Fruit fly (Drosophila melanogaster) whole organism, embryonic: Measurements from ENCODE around the gene Cul5.
A peak's percentile ranks its signal among the peaks of the same experiment; 100 is the strongest.

Experiments
- ATbp ChIP-seq: fragments of 200-800 bp; sonication (Bioruptor generic); optimal IDR thresholded peaks from 2 replicates; lab custom pipeline; 2017; ENCODE audit warnings: missing biosample characterization, mild to moderate bottlenecking, missing genetic modification characterization, missing genetic modification reagents
- Atf6 ChIP-seq: fragments of 200-800 bp; sonication (Bioruptor generic); IDR thresholded peaks from 2 replicates; pipeline ENCODE4 v1.3.6; 2022; ENCODE audit warnings: missing biosample characterization, missing genetic modification characterization
- CG10147 ChIP-seq: fragments of 200-800 bp; sonication (Bioruptor generic); optimal IDR thresholded peaks from 2 replicates; lab custom pipeline; 2019; ENCODE audit warnings: missing biosample characterization, mild to moderate bottlenecking, missing genetic modification characterization, moderate library complexity
- CG10366 ChIP-seq: fragments of 200-800 bp; sonication (Bioruptor generic); IDR thresholded peaks from 2 replicates; pipeline ENCODE4 v1.3.6; 2022; ENCODE audit warnings: missing biosample characterization, missing genetic modification characterization
- CG10959 ChIP-seq: fragments of 200-800 bp; sonication (Bioruptor generic); IDR thresholded peaks from 2 replicates; pipeline ENCODE4 v1.3.6; 2022; ENCODE audit warnings: missing biosample characterization, missing genetic modification characterization
- CG11695 ChIP-seq: fragments of 200-800 bp; sonication (Bioruptor generic); IDR thresholded peaks from 3 replicates; pipeline ENCODE4 v1.3.6; 2022; ENCODE audit warnings: missing biosample characterization, missing genetic modification characterization
- CG11696 ChIP-seq: fragments of 200-800 bp; sonication (Bioruptor generic); IDR thresholded peaks from 2 replicates; pipeline ENCODE4 v1.3.6; 2022; ENCODE audit warnings: missing biosample characterization, missing genetic modification characterization
- CG13296 ChIP-seq: fragments of 200-800 bp; sonication (Bioruptor generic); optimal IDR thresholded peaks from 3 replicates; lab custom pipeline; 2018; ENCODE audit warnings: missing biosample characterization, mild to moderate bottlenecking, missing genetic modification characterization
- CG1603 ChIP-seq: fragments of 200-800 bp; sonication (Bioruptor generic); optimal IDR thresholded peaks from 2 replicates; lab custom pipeline; 2019; ENCODE audit warnings: missing biosample characterization, mild to moderate bottlenecking, missing genetic modification characterization, moderate library complexity
- CG17612 ChIP-seq: fragments of 200-800 bp; sonication (Bioruptor generic); IDR thresholded peaks from 2 replicates; pipeline ENCODE4 v1.3.6; 2022; ENCODE audit warnings: missing biosample characterization, missing genetic modification characterization
- CG2129 ChIP-seq: fragments of 200-800 bp; sonication (Bioruptor generic); IDR thresholded peaks from 2 replicates; pipeline ENCODE4 v1.3.6; 2022; ENCODE audit warnings: missing biosample characterization, missing genetic modification characterization; ENCODE audit not compliant: partially characterized antibody
- CG31365 ChIP-seq: fragments of 200-800 bp; sonication (Bioruptor generic); optimal IDR thresholded peaks from 2 replicates; lab custom pipeline; 2018; ENCODE audit warnings: missing biosample characterization, mild to moderate bottlenecking, missing genetic modification characterization
- CG32767 ChIP-seq: fragments of 200-800 bp; sonication (Bioruptor generic); IDR thresholded peaks from 2 replicates; pipeline ENCODE4 v1.3.6; 2022; ENCODE audit warnings: missing biosample characterization, missing genetic modification characterization
- CG4820 ChIP-seq: fragments of 200-800 bp; sonication (Bioruptor generic); optimal IDR thresholded peaks from 3 replicates; lab custom pipeline; 2016; ENCODE audit warnings: missing biosample characterization, missing genetic modification characterization
- CG4854 ChIP-seq: fragments of 200-800 bp; sonication (Bioruptor generic); optimal IDR thresholded peaks from 2 replicates; lab custom pipeline; 2016; ENCODE audit warnings: missing biosample characterization, missing genetic modification characterization, inconsistent platforms
- CG5180 ChIP-seq: fragments of 200-800 bp; sonication (Bioruptor generic); optimal IDR thresholded peaks from 3 replicates; lab custom pipeline; 2017; ENCODE audit warnings: missing biosample characterization, missing genetic modification characterization, mild to moderate bottlenecking, moderate library complexity, missing genetic modification reagents
- CG5245 ChIP-seq: fragments of 200-800 bp; sonication (Bioruptor generic); optimal IDR thresholded peaks from 3 replicates; lab custom pipeline; 2016; ENCODE audit warnings: missing biosample characterization, missing genetic modification characterization
- CG7963 ChIP-seq: fragments of 200-800 bp; sonication (Bioruptor generic); IDR thresholded peaks from 3 replicates; pipeline ENCODE4 v1.3.6; 2022; ENCODE audit warnings: missing biosample characterization, missing genetic modification characterization; ENCODE audit not compliant: partially characterized antibody
- Chrac-16 ChIP-seq: fragments of 200-800 bp; sonication (Bioruptor generic); optimal IDR thresholded peaks from 3 replicates; lab custom pipeline; 2016; ENCODE audit warnings: missing biosample characterization, missing genetic modification characterization
- ERR ChIP-seq: fragments of 200-800 bp; sonication (Bioruptor generic); optimal IDR thresholded peaks from 2 replicates; lab custom pipeline; 2016; ENCODE audit warnings: missing biosample characterization, missing genetic modification characterization
- Elba2 ChIP-seq: fragments of 200-800 bp; sonication (Bioruptor generic); optimal IDR thresholded peaks from 3 replicates; lab custom pipeline; 2016; ENCODE audit warnings: missing biosample characterization, missing genetic modification characterization
- HmgD ChIP-seq: fragments of 200-800 bp; sonication (Bioruptor generic); optimal IDR thresholded peaks from 3 replicates; lab custom pipeline; 2016; ENCODE audit warnings: missing biosample characterization, missing genetic modification characterization
- Med ChIP-seq: fragments of 200-800 bp; sonication (Bioruptor generic); peaks from one replicate; lab custom pipeline; 2016; ENCODE audit warnings: missing biosample characterization, missing genetic modification characterization, mild to moderate bottlenecking, inconsistent platforms, moderate library complexity
- Pdp1 ChIP-seq, 2 experiments: fragments of 200-800 bp; sonication (Bioruptor generic); optimal IDR thresholded peaks; 3 replicates each; lab custom pipeline; 2016; ENCODE audit warnings: missing biosample characterization in 2 of 2, missing genetic modification characterization in 2 of 2, mild to moderate bottlenecking in 1 of 2, moderate library complexity in 1 of 2
- Xbp1 ChIP-seq: fragments of 200-800 bp; sonication (Bioruptor generic); optimal IDR thresholded peaks from 3 replicates; lab custom pipeline; 2016; ENCODE audit warnings: missing biosample characterization, mild to moderate bottlenecking, missing genetic modification characterization
- ac ChIP-seq: fragments of 200-800 bp; sonication (Bioruptor generic); optimal IDR thresholded peaks from 3 replicates; lab custom pipeline; 2017; ENCODE audit warnings: missing biosample characterization, mild to moderate bottlenecking, missing genetic modification characterization
- az2 ChIP-seq: fragments of 200-800 bp; sonication (Bioruptor generic); optimal IDR thresholded peaks from 3 replicates; lab custom pipeline; 2016; ENCODE audit warnings: missing biosample characterization, missing genetic modification characterization
- bsh ChIP-seq, 2 experiments: fragments of 200-800 bp; sonication (Bioruptor generic); optimal IDR thresholded peaks; 2 replicates each; lab custom pipeline; 2017 to 2018; ENCODE audit warnings: mild to moderate bottlenecking in 2 of 2, missing biosample characterization in 2 of 2, missing genetic modification characterization in 2 of 2, moderate library complexity in 1 of 2
- cas ChIP-seq: fragments of 200-800 bp; sonication (Bioruptor generic); IDR thresholded peaks from 2 replicates; pipeline ENCODE4 v1.3.6; 2022; ENCODE audit warnings: missing biosample characterization, missing genetic modification characterization
- ewg ChIP-seq: fragments of 200-800 bp; sonication (Bioruptor generic); optimal IDR thresholded peaks from 3 replicates; lab custom pipeline; 2017; ENCODE audit warnings: mild to moderate bottlenecking, missing biosample characterization, missing genetic modification reagents, missing genetic modification characterization
- gro ChIP-seq: fragments of 200-800 bp; sonication (Bioruptor generic); optimal IDR thresholded peaks from 2 replicates; lab custom pipeline; 2016; ENCODE audit warnings: missing biosample characterization, missing genetic modification characterization
- inv ChIP-seq: fragments of 200-800 bp; sonication (Bioruptor generic); IDR thresholded peaks from 2 replicates; pipeline ENCODE4 v1.3.6; 2022; ENCODE audit warnings: missing biosample characterization, missing genetic modification characterization; ENCODE audit not compliant: partially characterized antibody
- kah ChIP-seq: fragments of 200-800 bp; sonication (Bioruptor generic); optimal IDR thresholded peaks from 2 replicates; lab custom pipeline; 2018; ENCODE audit warnings: missing biosample characterization, mild to moderate bottlenecking, missing genetic modification characterization
- lab ChIP-seq: fragments of 200-800 bp; sonication (Bioruptor generic); optimal IDR thresholded peaks from 3 replicates; lab custom pipeline; 2017; ENCODE audit warnings: missing biosample characterization, missing genetic modification characterization, mild to moderate bottlenecking, moderate library complexity, missing genetic modification reagents
- sens ChIP-seq: fragments of 200-800 bp; sonication (Bioruptor generic); peaks from one replicate; lab custom pipeline; 2016; ENCODE audit warnings: missing biosample characterization, missing genetic modification characterization
- seq ChIP-seq: fragments of 200-800 bp; sonication (Bioruptor generic); IDR thresholded peaks from 2 replicates; pipeline ENCODE4 v1.3.6; 2022; ENCODE audit warnings: missing biosample characterization, missing genetic modification characterization
- slbo ChIP-seq: fragments of 200-800 bp; sonication (Bioruptor generic); IDR thresholded peaks from 2 replicates; pipeline ENCODE4 v1.3.6; 2022; ENCODE audit warnings: missing biosample characterization, missing genetic modification characterization
- stwl ChIP-seq: fragments of 200-800 bp; sonication (Bioruptor generic); optimal IDR thresholded peaks from 3 replicates; lab custom pipeline; 2018; ENCODE audit warnings: missing biosample characterization, mild to moderate bottlenecking, missing genetic modification characterization, moderate library complexity
- tll ChIP-seq, 2 experiments: fragments of 200-800 bp in 1 of 2; fragments of >200 bp in 1 of 2; sonication (Bioruptor generic) in 1 of 2; optimal IDR thresholded peaks; 2 replicates each; lab custom pipeline; 2017 to 2019; ENCODE audit warnings: missing biosample characterization in 2 of 2, missing genetic modification characterization in 2 of 2, mild to moderate bottlenecking in 1 of 2, moderate library complexity in 1 of 2
- trem ChIP-seq: fragments of 200-800 bp; optimal IDR thresholded peaks from 3 replicates; lab custom pipeline; 2019; ENCODE audit warnings: missing biosample characterization, mild to moderate bottlenecking, missing genetic modification characterization, moderate library complexity
- tx ChIP-seq: fragments of 200-800 bp; sonication (Bioruptor generic); optimal IDR thresholded peaks from 2 replicates; lab custom pipeline; 2016; ENCODE audit warnings: missing biosample characterization, missing genetic modification characterization
- vvl ChIP-seq: fragments of 200-800 bp; sonication (Bioruptor generic); IDR thresholded peaks from 2 replicates; pipeline ENCODE4 v1.3.6; 2022; ENCODE audit warnings: missing biosample characterization, missing genetic modification characterization
- wek ChIP-seq: fragments of 200-800 bp; sonication (Bioruptor generic); optimal IDR thresholded peaks from 3 replicates; lab custom pipeline; 2018; ENCODE audit warnings: missing biosample characterization, mild to moderate bottlenecking, missing genetic modification characterization, moderate library complexity
- zen ChIP-seq: fragments of 200-800 bp; sonication (Bioruptor generic); optimal IDR thresholded peaks from 3 replicates; lab custom pipeline; 2018; ENCODE audit warnings: missing biosample characterization, mild to moderate bottlenecking, missing genetic modification characterization, moderate library complexity
- zfh2 ChIP-seq: fragments of 200-800 bp; sonication (Bioruptor generic); optimal IDR thresholded peaks from 2 replicates; lab custom pipeline; 2016; ENCODE audit warnings: missing biosample characterization, missing genetic modification characterization

Cul5 gene

dm6 chr3R:29072834-29073233 lies 10.1 kb upstream of the Cul5 start:
- TF ChIP-seq bsh (GFP tag; optimal IDR thresholded peaks at IDR 0.05; lab: Kevin White, UChicago) (peak in 1 of 2 experiments; percentile 22), Med (GFP tag; lab: Kevin White, UChicago) (peak; percentile 35), Atf6 (GFP tag; lab: Robert Waterston, UW) (no peak), ac (GFP tag; lab: Kevin White, UChicago) (peak; percentile 51), CG4820 (GFP tag; lab: Kevin White, UChicago) (no peak), CG11696 (GFP tag; lab: Robert Waterston, UW) (0 out of 2 replicates have a peak, but pooled peaks have one; percentile 52), zen (tag; lab: Kevin White, UChicago) (peak; percentile 1), CG1603 (tag; lab: Kevin White, UChicago) (peak; percentile 9)
- TF ChIP-seq, all 482 proteins: peak for 6

dm6 chr3R:29071141-29071540 lies 8.4 kb upstream of the Cul5 start:
- TF ChIP-seq ATbp (GFP tag; lab: Kevin White, UChicago) (peak; percentile 20), Med (GFP tag; lab: Kevin White, UChicago) (peak; percentile 53), ewg (GFP tag; lab: Kevin White, UChicago) (no peak), wek (peak; percentile 15), CG11695 (0 out of 3 replicates have a peak, but pooled peaks have one; percentile 28), sens (GFP tag; lab: Kevin White, UChicago) (peak; percentile 24), vvl (peak; percentile 9; the same call in 1 of the 2 replicates), lab (GFP tag; lab: Kevin White, UChicago) (peak; percentile 13), seq (GFP tag; lab: Robert Waterston, UW) (no peak)

- TF ChIP-seq tx (GFP tag; lab: Kevin White, UChicago) (no peak), az2 (GFP tag; lab: Kevin White, UChicago) (no peak), CG5245 (GFP tag; lab: Kevin White, UChicago) (no peak), gro (GFP tag; lab: Kevin White, UChicago) (no peak), cas (GFP tag; lab: Robert Waterston, UW) (no peak), stwl (tag; lab: Kevin White, UChicago) (no peak), Elba2 (no peak), CG31365 (tag; lab: Kevin White, UChicago) (no peak), CG17612 (GFP tag; lab: Robert Waterston, UW) (no peak), Chrac-16 (GFP tag; lab: Kevin White, UChicago) (no peak), ERR (no peak), CG10147 (GFP tag; lab: Kevin White, UChicago) (no peak), tll (GFP tag; optimal IDR thresholded peaks at IDR 0.05; lab: Kevin White, UChicago) (peak in 1 of 2 experiments; percentile 66), slbo (GFP tag; lab: Robert Waterston, UW) (no peak), trem (tag; lab: Kevin White, UChicago) (peak; percentile 8), CG32767 (GFP tag; lab: Robert Waterston, UW) (0 out of 2 replicates have a peak, but pooled peaks have one; percentile 32), CG10959 (GFP tag; lab: Robert Waterston, UW) (no peak), CG2129 (GFP tag; lab: Robert Waterston, UW) (no peak), Xbp1 (GFP tag; lab: Kevin White, UChicago) (no peak), kah (GFP tag; lab: Kevin White, UChicago) (no peak), HmgD (GFP tag; lab: Kevin White, UChicago) (no peak), zfh2 (GFP tag; lab: Kevin White, UChicago) (no peak), Pdp1 (GFP tag; optimal IDR thresholded peaks at IDR 0.05; lab: Kevin White, UChicago) (no peak), inv (no peak), CG5180 (no peak), CG4854 (GFP tag; lab: Kevin White, UChicago) (no peak), CG13296 (GFP tag; lab: Kevin White, UChicago) (no peak), ac (GFP tag; lab: Kevin White, UChicago) (no peak), Med (GFP tag; lab: Kevin White, UChicago) (peak; percentile 24), CG10366 (0 out of 2 replicates have a peak, but pooled peaks have one; percentile 0), CG7963 (GFP tag; lab: Robert Waterston, UW) (no peak)
Measured at dm6 chr3R:29069208-29070072, 6.7 kb upstream of the Cul5 start.
